Fruit fly (Drosophila melanogaster): ENCODE results near the gene CG13308.
A peak's percentile ranks its signal among the peaks of the same experiment; 100 is the strongest.

The CG13308 gene

dm6 chr3L:8767876-8768275 is 40.5 kb upstream of the CG13308 start (continued):
- TF ChIP-seq OdsH (GFP tag; optimal IDR thresholded peaks at IDR 0.05) (peak; percentile 81), CG9139 (GFP tag; optimal IDR thresholded peaks at IDR 0.05) (peak; percentile 30), Ets96B (tag; optimal IDR thresholded peaks at IDR 0.05) (peak; percentile 72), CG8632 (GFP tag; optimal IDR thresholded peaks at IDR 0.05) (peak; percentile 59), Hr4 (GFP tag; optimal IDR thresholded peaks at IDR 0.05) (peak; percentile 77), Sox102F (GFP tag; optimal IDR thresholded peaks at IDR 0.05) (peak; percentile 62), Gug (GFP tag; IDR thresholded peaks at IDR 0.05) (peak; percentile 48; the same call in 1 of the 2 replicates), Lpt (GFP tag; optimal IDR thresholded peaks at IDR 0.05) (peak; percentile 41), CG7368 (GFP tag; optimal IDR thresholded peaks at IDR 0.05) (peak; percentile 58), CG6854 (GFP tag; optimal IDR thresholded peaks at IDR 0.05) (no peak), fkh (GFP tag; optimal IDR thresholded peaks at IDR 0.05) (no peak), CG11294 (GFP tag; IDR thresholded peaks at IDR 0.05) (peak; percentile 24; the same call in 1 of the 2 replicates), dsx (GFP tag; optimal IDR thresholded peaks at IDR 0.05; ENCODE audit: poor library complexity, severe bottlenecking) (peak; percentile 47), CG10669 (GFP tag; optimal IDR thresholded peaks at IDR 0.05) (peak; percentile 69), spab (GFP tag; optimal IDR thresholded peaks at IDR 0.05) (peak; percentile 65), Blimp-1 (GFP tag; optimal IDR thresholded peaks at IDR 0.05) (peak; percentile 12), dac (GFP tag; optimal IDR thresholded peaks at IDR 0.05) (peak; percentile 36), eg (GFP tag; IDR thresholded peaks at IDR 0.05) (peak; percentile 74), ss (GFP tag; optimal IDR thresholded peaks at IDR 0.05) (peak; percentile 35 to 71), CG4318 (GFP tag; optimal IDR thresholded peaks at IDR 0.05) (peak; percentile 61), salr (GFP tag; optimal IDR thresholded peaks at IDR 0.05) (peak; percentile 17 to 63), fd59A (GFP tag; optimal IDR thresholded peaks at IDR 0.05) (peak; percentile 72), pdm3 (GFP tag; optimal IDR thresholded peaks at IDR 0.05) (peak; percentile 76), lz (GFP tag; optimal IDR thresholded peaks at IDR 0.05) (peak; percentile 66), Eip75B (GFP tag; optimal IDR thresholded peaks at IDR 0.05) (peak; percentile 68), net (GFP tag; optimal IDR thresholded peaks at IDR 0.05) (peak; percentile 79), Hr38 (GFP tag; optimal IDR thresholded peaks at IDR 0.05) (no peak), CG6276 (GFP tag; optimal IDR thresholded peaks at IDR 0.05) (peak; percentile 74), CG34406 (GFP tag; optimal IDR thresholded peaks at IDR 0.05) (peak; percentile 65), Eip78C (GFP tag) (peak; percentile 95), acj6 (GFP tag; optimal IDR thresholded peaks at IDR 0.05) (peak; percentile 73), CG31627 (GFP tag; optimal IDR thresholded peaks at IDR 0.05) (peak; percentile 72)

- TF ChIP-seq CG11294 (GFP tag; IDR thresholded peaks at IDR 0.05) = no peak
- TF ChIP-seq fkh (GFP tag; optimal IDR thresholded peaks at IDR 0.05) = peak; percentile 61
- TF ChIP-seq Eip78C (GFP tag) = peak; percentile 9
These were observed 37.6 kb upstream of the CG13308 start for dm6 chr3L:8770616-8771229.

DNA sequence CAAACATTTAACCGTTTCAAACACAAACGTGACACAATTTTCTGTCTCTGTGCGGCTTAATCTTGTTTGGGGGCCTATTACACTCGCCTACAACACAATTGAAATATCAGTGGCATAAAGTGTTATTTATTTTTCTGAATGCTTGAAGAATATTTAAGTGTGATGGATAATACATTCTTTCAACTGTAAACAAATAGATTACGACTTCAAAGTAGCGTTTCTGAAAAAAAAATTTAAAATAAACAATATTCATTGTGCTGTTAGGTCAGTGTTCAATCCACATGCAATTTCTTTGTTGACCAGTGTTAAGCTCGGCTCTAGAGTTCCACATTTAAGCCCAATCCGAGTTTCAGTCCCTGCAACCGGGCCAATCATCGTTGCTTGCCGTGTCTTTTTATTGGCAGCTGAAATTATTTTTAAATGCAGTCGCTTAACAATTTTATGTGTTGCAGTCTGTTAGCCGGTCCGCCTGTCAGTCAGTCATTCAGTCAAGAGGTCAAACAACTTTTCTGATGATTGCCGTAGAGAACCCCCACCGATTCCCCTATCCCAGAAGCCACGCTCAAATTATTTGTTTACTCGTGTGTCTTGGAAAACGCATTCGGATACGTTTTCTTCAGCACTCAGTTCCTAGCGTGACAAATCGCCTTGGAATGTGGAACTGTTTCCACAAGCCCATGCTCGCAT is 35.2 kb upstream of the CG13308 start:
- TF ChIP-seq CG8119 (GFP tag; IDR thresholded peaks at IDR 0.05) (peak; percentile 88), achi (GFP tag; optimal IDR thresholded peaks at IDR 0.05) (peak; percentile 66), CG6276 (GFP tag; optimal IDR thresholded peaks at IDR 0.05) (peak; percentile 63), CG7368 (GFP tag; optimal IDR thresholded peaks at IDR 0.05) (peak; percentile 7), Eip78C (GFP tag) (peak; percentile 94), CG34406 (GFP tag; optimal IDR thresholded peaks at IDR 0.05) (peak; percentile 65), ss (GFP tag; optimal IDR thresholded peaks at IDR 0.05) (peak; percentile 47 to 63), eg (GFP tag; IDR thresholded peaks at IDR 0.05) (peak; percentile 83), spab (GFP tag; optimal IDR thresholded peaks at IDR 0.05) (peak; percentile 56), Hr38 (GFP tag; optimal IDR thresholded peaks at IDR 0.05) (no peak), CG6163 (GFP tag; IDR thresholded peaks at IDR 0.05) (peak; percentile 74), CG3032 (tag; optimal IDR thresholded peaks at IDR 0.05) (peak; percentile 58), Smox (GFP tag; optimal IDR thresholded peaks at IDR 0.05) (peak; percentile 1), Ets21C (GFP tag; optimal IDR thresholded peaks at IDR 0.05) (no peak), Ets96B (tag; optimal IDR thresholded peaks at IDR 0.05) (peak; percentile 64), pdm3 (GFP tag; optimal IDR thresholded peaks at IDR 0.05) (peak; percentile 72), CG6854 (GFP tag; optimal IDR thresholded peaks at IDR 0.05) (no peak), Lpt (GFP tag; optimal IDR thresholded peaks at IDR 0.05) (peak; percentile 60), CG3919 (GFP tag; optimal IDR thresholded peaks at IDR 0.05) (peak; percentile 69), net (GFP tag; optimal IDR thresholded peaks at IDR 0.05) (peak; percentile 70), CG11762 (GFP tag; optimal IDR thresholded peaks at IDR 0.05; ENCODE audit: insufficient read depth) (peak; percentile 47), svp (GFP tag) (no peak), esn (GFP tag; optimal IDR thresholded peaks at IDR 0.05) (peak; percentile 56), CG8319 (GFP tag; optimal IDR thresholded peaks at IDR 0.05) (peak; percentile 13), Sox14 (GFP tag; optimal IDR thresholded peaks at IDR 0.05) (peak; percentile 31), Gug (GFP tag; IDR thresholded peaks at IDR 0.05) (peak; percentile 57), CG11294 (GFP tag; IDR thresholded peaks at IDR 0.05) (peak; percentile 46; the same call in 1 of the 2 replicates)
